Worm (Caenorhabditis elegans): ENCODE data around the gene pyr-1.

DNA sequence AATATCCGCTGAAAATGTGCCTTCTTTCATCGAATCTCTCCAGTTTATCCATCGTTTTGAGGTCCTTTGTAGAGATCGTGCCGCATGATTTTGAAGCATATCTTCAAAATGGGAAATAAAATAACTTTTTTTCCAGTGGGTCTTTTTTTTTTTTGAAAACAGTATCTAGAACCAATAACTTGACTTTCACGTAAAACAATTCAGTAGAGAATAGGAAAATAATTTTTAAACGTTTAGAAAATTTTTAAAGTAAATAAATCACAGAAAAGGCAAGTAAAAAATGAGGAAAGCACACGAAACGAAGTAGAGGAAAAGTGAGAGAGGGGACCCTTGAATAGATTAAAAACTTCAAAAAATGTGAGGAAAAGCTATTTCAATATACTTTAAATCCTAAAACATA, 47.9 kb downstream of the pyr-1 start, which contains the start of gene chdh-1:
- TF ChIP-seq attf-5 (GFP tag; optimal IDR thresholded peaks at IDR 0.05) = no peak
- TF ChIP-seq fkh-3 (tag; optimal IDR thresholded peaks at IDR 0.05) = no peak
- no peak for TF ChIP-seq unc-62 (GFP tag; optimal IDR thresholded peaks at IDR 0.05)
- no peak for TF ChIP-seq somi-1 (GFP tag; optimal IDR thresholded peaks at IDR 0.05)
- no peak for TF ChIP-seq snpc-4 (GFP tag; optimal IDR thresholded peaks at IDR 0.05)
- TF ChIP-seq snpc-4 (tag; optimal IDR thresholded peaks at IDR 0.05) = no peak
- no peak for TF ChIP-seq bed-1 (GFP tag; IDR thresholded peaks at IDR 0.05)
- TF ChIP-seq lsl-1 (GFP tag; optimal IDR thresholded peaks at IDR 0.05) = no peak
- no peak for TF ChIP-seq dpl-1 (GFP tag; optimal IDR thresholded peaks at IDR 0.05)
- no peak for TF ChIP-seq ztf-22 (GFP tag; optimal IDR thresholded peaks at IDR 0.05)
- no peak for TF ChIP-seq ztf-18 (tag; optimal IDR thresholded peaks at IDR 0.05)
- no peak for TF ChIP-seq cebp-1 (GFP tag; IDR thresholded peaks at IDR 0.05)
- TF ChIP-seq cebp-1 (tag; optimal IDR thresholded peaks at IDR 0.05) = no peak

All from whole organism, young adult.